Worm (Caenorhabditis elegans) whole organism, L4 larva: Measurements from ENCODE around the gene ltah-1.1.

Experiments used
- D1046.2 ChIP-seq: fragments of 200-800 bp; sonication (Bioruptor generic); IDR thresholded peaks from 2 replicates; pipeline ENCODE4 v1.3.6; 2022; ENCODE audit warnings: missing genetic modification characterization, missing compliant biosample characterization
- R02D3.7 ChIP-seq: fragments of 150-350 bp; sonication (generic microtip); optimal IDR thresholded peaks from 3 replicates; lab custom pipeline; 2014; ENCODE audit warnings: missing biosample characterization, missing genetic modification characterization
- T20F7.1 ChIP-seq: fragments of 200-800 bp; sonication (Bioruptor generic); optimal IDR thresholded peaks from 2 replicates; lab custom pipeline; 2018; ENCODE audit warnings: mild to moderate bottlenecking, missing genetic modification characterization, missing compliant biosample characterization
- T26A8.4 ChIP-seq: fragments of 200-800 bp; sonication (Bioruptor generic); IDR thresholded peaks from 2 replicates; pipeline ENCODE4 v1.3.6; 2022; ENCODE audit warnings: missing genetic modification characterization, missing compliant biosample characterization
- Y105C5A.15 ChIP-seq: fragments of 200-800 bp; sonication (Bioruptor generic); IDR thresholded peaks from 2 replicates; pipeline ENCODE4 v1.3.6; 2022; ENCODE audit warnings: missing genetic modification characterization, missing compliant biosample characterization
- Y48G9A.11 ChIP-seq: fragments of 200-800 bp; sonication (Bioruptor generic); IDR thresholded peaks from 2 replicates; pipeline ENCODE4 v1.3.6; 2022; ENCODE audit warnings: missing genetic modification reagents, missing genetic modification characterization, missing compliant biosample characterization
- Y5F2A.4 ChIP-seq: fragments of 200-800 bp; sonication (Bioruptor generic); optimal IDR thresholded peaks from 2 replicates; lab custom pipeline; 2018; ENCODE audit warnings: mild to moderate bottlenecking, missing genetic modification characterization, missing compliant biosample characterization
- aha-1 ChIP-seq: fragments of 150-350 bp; peaks from one replicate; lab custom pipeline; 2014; ENCODE audit warnings: missing biosample characterization, missing genetic modification characterization
- arid-1 ChIP-seq: fragments of 200-800 bp; sonication (Bioruptor generic); conservative IDR thresholded peaks from 2 replicates; pipeline ENCODE4 v1.3.6; 2022; ENCODE audit warnings: missing genetic modification reagents, missing genetic modification characterization, missing compliant biosample characterization
- ceh-20 ChIP-seq: fragments of 200-800 bp; sonication (Bioruptor generic); IDR thresholded peaks from 2 replicates; pipeline ENCODE4 v1.3.6; 2022; ENCODE audit warnings: missing genetic modification reagents, missing genetic modification characterization, missing compliant biosample characterization
- ceh-28 ChIP-seq: fragments of 150-350 bp; optimal IDR thresholded peaks from 2 replicates; lab custom pipeline; 2014; ENCODE audit warnings: missing biosample characterization, missing genetic modification reagents, missing genetic modification characterization
- daf-16 ChIP-seq, 3 experiments: sonication (generic microtip); optimal IDR thresholded peaks; 2 replicates each; lab custom pipeline; 2016 to 2017; ENCODE audit warnings: missing genetic modification characterization in 3 of 3, missing genetic modification reagents in 3 of 3, mild to moderate bottlenecking in 2 of 3, missing compliant biosample characterization in 2 of 3, missing biosample characterization in 1 of 3, moderate library complexity in 1 of 3
- daf-19 ChIP-seq: fragments of 200-800 bp; sonication (Bioruptor generic); conservative IDR thresholded peaks from 2 replicates; pipeline ENCODE4 v1.3.6; 2022; ENCODE audit warnings: missing genetic modification characterization, missing compliant biosample characterization
- daf-8 ChIP-seq: fragments of 200-800 bp; sonication (Bioruptor generic); IDR thresholded peaks from 2 replicates; pipeline ENCODE4 v1.3.6; 2022; ENCODE audit warnings: missing genetic modification characterization, missing compliant biosample characterization
- dmd-6 ChIP-seq: fragments of 200-800 bp; sonication (Bioruptor generic); IDR thresholded peaks from 2 replicates; pipeline ENCODE4 v1.3.6; 2022; ENCODE audit warnings: missing genetic modification reagents, missing genetic modification characterization, missing compliant biosample characterization
- dmd-9 ChIP-seq: fragments of 200-800 bp; sonication (Bioruptor generic); IDR thresholded peaks from 2 replicates; pipeline ENCODE4 v1.3.6; 2022; ENCODE audit warnings: missing genetic modification reagents, missing genetic modification characterization, missing compliant biosample characterization
- duxl-1 ChIP-seq: sonication (generic microtip); optimal IDR thresholded peaks from 2 replicates; lab custom pipeline; 2016; ENCODE audit warnings: mild to moderate bottlenecking, missing genetic modification characterization, moderate library complexity, missing compliant biosample characterization; ENCODE audit not compliant: poor library complexity
- egl-27 ChIP-seq: sonication (generic microtip); optimal IDR thresholded peaks from 3 replicates; lab custom pipeline; 2017; ENCODE audit warnings: missing biosample characterization, missing genetic modification reagents, missing genetic modification characterization
- egl-43 ChIP-seq: fragments of 200-800 bp; sonication (Bioruptor generic); IDR thresholded peaks from 2 replicates; pipeline ENCODE4 v1.3.6; 2022; ENCODE audit warnings: missing genetic modification reagents, missing genetic modification characterization, missing compliant biosample characterization
- gei-8 ChIP-seq: fragments of 200-800 bp; sonication (Bioruptor generic); optimal IDR thresholded peaks from 2 replicates; lab custom pipeline; 2018; ENCODE audit warnings: mild to moderate bottlenecking, missing genetic modification characterization, missing compliant biosample characterization
- hlh-30 ChIP-seq: sonication (generic microtip); optimal IDR thresholded peaks from 2 replicates; lab custom pipeline; 2017; ENCODE audit warnings: antibody characterized with exemption, mild to moderate bottlenecking, missing genetic modification characterization, missing compliant biosample characterization; ENCODE audit not compliant: insufficient read depth
- hmg-1.1 ChIP-seq: fragments of 200-800 bp; sonication (Bioruptor generic); IDR thresholded peaks from 2 replicates; pipeline ENCODE4 v1.3.6; 2022; ENCODE audit warnings: missing genetic modification reagents, missing genetic modification characterization, missing compliant biosample characterization
- lin-1 ChIP-seq: fragments of 200-800 bp; sonication (Bioruptor generic); IDR thresholded peaks from 2 replicates; pipeline ENCODE4 v1.3.6; 2022; ENCODE audit warnings: missing genetic modification reagents, missing genetic modification characterization, missing compliant biosample characterization
- lin-13 ChIP-seq: fragments of 150-350 bp; optimal IDR thresholded peaks from 2 replicates; lab custom pipeline; 2014; ENCODE audit warnings: missing biosample characterization, missing genetic modification reagents, missing genetic modification characterization
- lin-15B ChIP-seq: fragments of 150-350 bp; sonication (generic microtip); optimal IDR thresholded peaks from 3 replicates; lab custom pipeline; 2014; ENCODE audit warnings: missing biosample characterization, missing genetic modification characterization
- lin-29 ChIP-seq: fragments of 200-800 bp; sonication (Bioruptor generic); IDR thresholded peaks from 2 replicates; pipeline ENCODE4 v1.3.6; 2022; ENCODE audit warnings: missing genetic modification reagents, missing genetic modification characterization, missing compliant biosample characterization
- lin-38 ChIP-seq: fragments of 200-800 bp; sonication (Bioruptor generic); IDR thresholded peaks from 2 replicates; pipeline ENCODE4 v1.3.6; 2022; ENCODE audit warnings: missing genetic modification reagents, missing genetic modification characterization, missing compliant biosample characterization
- lir-3 ChIP-seq: sonication (generic microtip); optimal IDR thresholded peaks from 2 replicates; lab custom pipeline; 2016; ENCODE audit warnings: mild to moderate bottlenecking, missing genetic modification characterization, missing compliant biosample characterization
- lsy-2 ChIP-seq, 2 experiments: fragments of 150-350 bp in 1 of 2; sonication (generic microtip) in 1 of 2; optimal IDR thresholded peaks; 2 replicates each; lab custom pipeline; 2014 to 2017; ENCODE audit warnings: missing biosample characterization in 2 of 2, missing genetic modification characterization in 2 of 2
- madf-9 ChIP-seq: fragments of 200-800 bp; sonication (Bioruptor generic); conservative IDR thresholded peaks from 2 replicates; pipeline ENCODE4 v1.3.6; 2022; ENCODE audit warnings: missing genetic modification reagents, missing genetic modification characterization, missing compliant biosample characterization
- mdl-1 ChIP-seq, 2 experiments: fragments of 150-350 bp in 1 of 2; sonication (generic microtip) in 1 of 2; optimal IDR thresholded peaks; 2 replicates each; lab custom pipeline; 2014 to 2017; ENCODE audit warnings: missing biosample characterization in 2 of 2, missing genetic modification characterization in 2 of 2
- mep-1 ChIP-seq: fragments of 150-350 bp; sonication (generic microtip); optimal IDR thresholded peaks from 3 replicates; lab custom pipeline; 2014; ENCODE audit warnings: missing biosample characterization, missing genetic modification characterization
- nhr-10 ChIP-seq: fragments of 150-350 bp; optimal IDR thresholded peaks from 2 replicates; lab custom pipeline; 2014; ENCODE audit warnings: missing biosample characterization, missing genetic modification characterization
- nhr-102 ChIP-seq: sonication (generic microtip); optimal IDR thresholded peaks from 2 replicates; lab custom pipeline; 2016; ENCODE audit warnings: mild to moderate bottlenecking, missing genetic modification characterization, moderate library complexity, missing compliant biosample characterization
- nhr-11 ChIP-seq: fragments of 150-350 bp; optimal IDR thresholded peaks from 2 replicates; lab custom pipeline; 2014; ENCODE audit warnings: missing biosample characterization, missing genetic modification characterization
- nhr-237 ChIP-seq: sonication (generic microtip); optimal IDR thresholded peaks from 2 replicates; lab custom pipeline; 2017; ENCODE audit warnings: missing biosample characterization, missing genetic modification characterization
- nhr-41 ChIP-seq: fragments of 200-800 bp; sonication (Bioruptor generic); IDR thresholded peaks from 2 replicates; pipeline ENCODE4 v1.3.6; 2022; ENCODE audit warnings: missing genetic modification reagents, missing genetic modification characterization, missing compliant biosample characterization
- nhr-48 ChIP-seq: sonication (generic microtip); optimal IDR thresholded peaks from 2 replicates; lab custom pipeline; 2016; ENCODE audit warnings: mild to moderate bottlenecking, missing genetic modification characterization, missing compliant biosample characterization
- nhr-6 ChIP-seq: fragments of 150-350 bp; optimal IDR thresholded peaks from 2 replicates; lab custom pipeline; 2014; ENCODE audit warnings: missing biosample characterization, missing genetic modification characterization
- pqm-1 ChIP-seq: sonication (generic microtip); optimal IDR thresholded peaks from 2 replicates; lab custom pipeline; 2017; ENCODE audit warnings: missing biosample characterization, missing genetic modification characterization
- saeg-2 ChIP-seq: fragments of 200-800 bp; sonication (Bioruptor generic); IDR thresholded peaks from 2 replicates; pipeline ENCODE4 v1.3.6; 2022; ENCODE audit warnings: missing genetic modification reagents, missing genetic modification characterization, missing compliant biosample characterization
- set-16 ChIP-seq: fragments of 200-800 bp; sonication (Bioruptor generic); IDR thresholded peaks from 2 replicates; pipeline ENCODE4 v1.3.6; 2022; ENCODE audit warnings: missing genetic modification reagents, missing genetic modification characterization, missing compliant biosample characterization
- skn-1 ChIP-seq: fragments of 150-350 bp; optimal IDR thresholded peaks from 2 replicates; lab custom pipeline; 2014; ENCODE audit warnings: missing biosample characterization, missing genetic modification characterization
- spr-3 ChIP-seq: fragments of 200-800 bp; sonication (Bioruptor generic); optimal IDR thresholded peaks from 2 replicates; lab custom pipeline; 2018; ENCODE audit warnings: mild to moderate bottlenecking, missing genetic modification characterization, missing compliant biosample characterization
- tra-1 ChIP-seq: fragments of 200-800 bp; sonication (Bioruptor generic); IDR thresholded peaks from 2 replicates; pipeline ENCODE4 v1.3.6; 2022; ENCODE audit warnings: missing genetic modification reagents, missing genetic modification characterization, missing compliant biosample characterization
- unc-62 ChIP-seq, 3 experiments: fragments of 150-350 bp in 1 of 3; sonication (generic microtip); optimal IDR thresholded peaks in 2 of 3; peaks in 1 of 3; 1 replicate in 1 of 3; 2 replicates in 2 of 3; lab custom pipeline; 2014 to 2017; ENCODE audit warnings: missing biosample characterization in 3 of 3, missing genetic modification characterization in 3 of 3, missing genetic modification reagents in 3 of 3, missing genotype in 1 of 3
- vab-7 ChIP-seq: fragments of 200-800 bp; sonication (Bioruptor generic); IDR thresholded peaks from 2 replicates; pipeline ENCODE4 v1.3.6; 2022; ENCODE audit warnings: missing genetic modification reagents, missing genetic modification characterization, missing compliant biosample characterization
- zag-1 ChIP-seq: fragments of 150-350 bp; optimal IDR thresholded peaks from 2 replicates; lab custom pipeline; 2014; ENCODE audit warnings: missing biosample characterization, missing genetic modification characterization
- zfp-2 ChIP-seq: sonication (generic microtip); optimal IDR thresholded peaks from 2 replicates; lab custom pipeline; 2016; ENCODE audit warnings: mild to moderate bottlenecking, missing genetic modification characterization, missing compliant biosample characterization
- zfp-3 ChIP-seq: fragments of 200-800 bp; sonication (Bioruptor generic); conservative IDR thresholded peaks from 2 replicates; pipeline ENCODE4 v1.3.6; 2022; ENCODE audit warnings: missing genetic modification reagents, missing genetic modification characterization, missing compliant biosample characterization
- zip-2 ChIP-seq: fragments of 150-350 bp; optimal IDR thresholded peaks from 2 replicates; lab custom pipeline; 2014; ENCODE audit warnings: missing biosample characterization, missing genetic modification characterization
- ztf-7 ChIP-seq: fragments of 150-350 bp; optimal IDR thresholded peaks from 2 replicates; lab custom pipeline; 2014; ENCODE audit warnings: missing biosample characterization, missing genetic modification characterization

The ltah-1.1 gene

ce11 chrIV:12305956-12306355 is 26.5 kb downstream of the ltah-1.1 start:
- TF ChIP-seq nhr-11 = no peak
- peak; percentile 65 for TF ChIP-seq dmd-6 (GFP tag; lab: Robert Waterston, UW)
- no peak for TF ChIP-seq nhr-41 (GFP tag; lab: Robert Waterston, UW)
- TF ChIP-seq lin-29 (GFP tag; lab: Robert Waterston, UW) = no peak
- no peak for TF ChIP-seq nhr-237
- TF ChIP-seq lin-15B = no peak
- TF ChIP-seq lir-3 (tag; lab: Kevin White, UChicago) = no peak
- TF ChIP-seq spr-3 = no peak
- no peak for TF ChIP-seq D1046.2
- TF ChIP-seq egl-43 (GFP tag; lab: Robert Waterston, UW) = no peak
- TF ChIP-seq vab-7 (GFP tag; lab: Robert Waterston, UW) = no peak
- TF ChIP-seq nhr-102 (tag; lab: Kevin White, UChicago) = no peak
- no peak for TF ChIP-seq gei-8 (GFP tag; lab: Kevin White, UChicago)
- no peak for TF ChIP-seq ceh-20 (GFP tag; lab: Robert Waterston, UW)
- no peak for TF ChIP-seq R02D3.7 (tag; lab: Kevin White, UChicago)
- TF ChIP-seq saeg-2 = no peak
- no peak for TF ChIP-seq hlh-30
- no peak for TF ChIP-seq ceh-28 (tag; lab: Kevin White, UChicago)
- no peak for TF ChIP-seq daf-19 (GFP tag; lab: Robert Waterston, UW)
- no peak for TF ChIP-seq madf-9 (GFP tag; lab: Robert Waterston, UW)
- no peak for TF ChIP-seq skn-1 (tag; lab: Kevin White, UChicago)
- peak in 1 of 2 experiments; percentile 6 for TF ChIP-seq daf-16 (GFP tag; optimal IDR thresholded peaks at IDR 0.05; lab: Kevin White, UChicago)
- peak; percentile 96 for TF ChIP-seq daf-16 (tag; optimal IDR thresholded peaks at IDR 0.05; lab: Kevin White, UChicago)
- peak; percentile 38 for TF ChIP-seq aha-1
- peak; percentile 14 for TF ChIP-seq nhr-10
- no peak for TF ChIP-seq lin-38
- no peak for TF ChIP-seq daf-8 (GFP tag; lab: Robert Waterston, UW)
- no peak for TF ChIP-seq mep-1 (tag; lab: Kevin White, UChicago)
- no peak for TF ChIP-seq T20F7.1 (GFP tag; lab: Kevin White, UChicago)
- no peak for TF ChIP-seq zfp-3
- no peak for TF ChIP-seq zip-2
- TF ChIP-seq nhr-6 (tag; lab: Kevin White, UChicago) = no peak
- TF ChIP-seq tra-1 = no peak
- no peak for TF ChIP-seq Y105C5A.15
- TF ChIP-seq zfp-2 (tag; lab: Kevin White, UChicago) = no peak
- no peak for TF ChIP-seq lsy-2 (tag; optimal IDR thresholded peaks at IDR 0.05; lab: Kevin White, UChicago)
- TF ChIP-seq set-16 (GFP tag; lab: Robert Waterston, UW) = no peak
- TF ChIP-seq lin-13 (GFP tag; lab: Kevin White, UChicago) = no peak
- no peak for TF ChIP-seq dmd-9 (GFP tag; lab: Robert Waterston, UW)
- TF ChIP-seq ztf-7 = peak; percentile 2
- no peak for TF ChIP-seq Y48G9A.11
- TF ChIP-seq Y5F2A.4 (GFP tag; lab: Kevin White, UChicago) = no peak
- TF ChIP-seq nhr-48 (tag; lab: Kevin White, UChicago) = peak; percentile 22
- TF ChIP-seq pqm-1 = peak; percentile 90
- TF ChIP-seq mdl-1 (tag; optimal IDR thresholded peaks at IDR 0.05; lab: Kevin White, UChicago) = no peak
- peak in 1 of 2 experiments; percentile 9 for TF ChIP-seq unc-62 (GFP tag; optimal IDR thresholded peaks at IDR 0.05 in 1 of 2; lab: Kevin White, UChicago)
- TF ChIP-seq unc-62 (tag; optimal IDR thresholded peaks at IDR 0.05; lab: Kevin White, UChicago) = no peak
- TF ChIP-seq duxl-1 (tag; lab: Kevin White, UChicago) = no peak
- no peak for TF ChIP-seq hmg-1.1 (GFP tag; lab: Robert Waterston, UW)
- no peak for TF ChIP-seq zag-1 (tag; lab: Kevin White, UChicago)
- TF ChIP-seq egl-27 (tag; lab: Kevin White, UChicago) = no peak
- TF ChIP-seq T26A8.4 = no peak
- no peak for TF ChIP-seq arid-1 (GFP tag; lab: Robert Waterston, UW)
- 0 out of 2 replicates have a peak, but pooled peaks have one; percentile 38 for TF ChIP-seq lin-1 (GFP tag; lab: Robert Waterston, UW)
